Fruit fly (Drosophila melanogaster) whole organism, adult: Measurements from ENCODE around the gene CG14989.
A peak's percentile ranks its signal among the peaks of the same experiment; 100 is the strongest.

Source experiments
- CG11617 ChIP-seq: fragments of 200-800 bp; sonication (Bioruptor generic); optimal IDR thresholded peaks from 2 replicates; lab custom pipeline; 2017; ENCODE audit warnings: mild to moderate bottlenecking, missing biosample characterization, missing genetic modification reagents, missing genetic modification characterization
- CG12768 ChIP-seq: fragments of 200-800 bp; sonication (Bioruptor generic); optimal IDR thresholded peaks from 2 replicates; lab custom pipeline; 2017; ENCODE audit warnings: missing biosample characterization, missing genetic modification characterization, mild to moderate bottlenecking, moderate library complexity, missing genetic modification reagents
- CG14711 ChIP-seq: fragments of 200-800 bp; sonication (Bioruptor generic); optimal IDR thresholded peaks from 2 replicates; lab custom pipeline; 2018; ENCODE audit warnings: missing biosample characterization, mild to moderate bottlenecking, missing genetic modification characterization, moderate library complexity
- CG1620 ChIP-seq: fragments of 200-800 bp; sonication (Bioruptor generic); optimal IDR thresholded peaks from 2 replicates; lab custom pipeline; 2016; ENCODE audit warnings: missing biosample characterization, missing genetic modification characterization
- CG33017 ChIP-seq: fragments of 200-800 bp; sonication (Bioruptor generic); optimal IDR thresholded peaks from 2 replicates; lab custom pipeline; 2018; ENCODE audit warnings: missing biosample characterization, mild to moderate bottlenecking, missing genetic modification characterization, moderate library complexity
- CG5204 ChIP-seq: fragments of 200-800 bp; sonication (Bioruptor generic); optimal IDR thresholded peaks from 2 replicates; lab custom pipeline; 2016; ENCODE audit warnings: missing biosample characterization, missing genetic modification characterization
- CG7045 ChIP-seq: fragments of 200-800 bp; sonication (Bioruptor generic); optimal IDR thresholded peaks from 2 replicates; lab custom pipeline; 2017; ENCODE audit warnings: missing biosample characterization, mild to moderate bottlenecking, missing genetic modification characterization
- CG7101 ChIP-seq: fragments of 200-800 bp; sonication (Bioruptor generic); optimal IDR thresholded peaks from 2 replicates; lab custom pipeline; 2018; ENCODE audit warnings: missing biosample characterization, mild to moderate bottlenecking, missing genetic modification characterization, moderate library complexity
- Clk ChIP-seq: fragments of 200-800 bp; sonication (Bioruptor generic); optimal IDR thresholded peaks from 2 replicates; lab custom pipeline; 2017; ENCODE audit warnings: missing biosample characterization, missing genetic modification characterization
- Crg-1 ChIP-seq: fragments of 200-800 bp; sonication (Bioruptor generic); optimal IDR thresholded peaks from 2 replicates; lab custom pipeline; 2016; ENCODE audit warnings: missing biosample characterization, missing genetic modification characterization
- Hr96 ChIP-seq: fragments of 200-800 bp; sonication (Bioruptor generic); optimal IDR thresholded peaks from 2 replicates; lab custom pipeline; 2016; ENCODE audit warnings: missing biosample characterization, missing genetic modification characterization
- Mnt ChIP-seq: fragments of 200-800 bp; sonication (Bioruptor generic); optimal IDR thresholded peaks from 2 replicates; lab custom pipeline; 2016; ENCODE audit warnings: missing biosample characterization, mild to moderate bottlenecking, missing genetic modification characterization
- bab1 ChIP-seq: fragments of 200-800 bp; sonication (Bioruptor generic); optimal IDR thresholded peaks from 3 replicates; lab custom pipeline; 2019; ENCODE audit warnings: missing biosample characterization, mild to moderate bottlenecking, missing genetic modification characterization, moderate library complexity
- cic ChIP-seq: fragments of 200-800 bp; sonication (Bioruptor generic); optimal IDR thresholded peaks from 2 replicates; lab custom pipeline; 2017; ENCODE audit warnings: missing biosample characterization, mild to moderate bottlenecking, missing genetic modification characterization, moderate library complexity
- cnc ChIP-seq, 2 experiments: fragments of >200 bp; optimal IDR thresholded peaks; 2 replicates each; lab custom pipeline; 2017
- kay ChIP-seq: fragments of 200-800 bp; sonication (Bioruptor generic); peaks from one replicate; lab custom pipeline; 2016; ENCODE audit warnings: missing biosample characterization, missing genetic modification characterization, borderline replicate concordance
- ovo ChIP-seq: fragments of 200-800 bp; sonication (Bioruptor generic); optimal IDR thresholded peaks from 2 replicates; lab custom pipeline; 2016; ENCODE audit warnings: missing biosample characterization, missing genetic modification characterization
- pad ChIP-seq: fragments of 200-800 bp; sonication (Bioruptor generic); optimal IDR thresholded peaks from 3 replicates; lab custom pipeline; 2017; ENCODE audit warnings: missing biosample characterization, missing genetic modification characterization, mild to moderate bottlenecking, moderate library complexity, missing genetic modification reagents
- tj ChIP-seq: fragments of 200-800 bp; sonication (Bioruptor generic); optimal IDR thresholded peaks from 3 replicates; lab custom pipeline; 2017; ENCODE audit warnings: missing biosample characterization, mild to moderate bottlenecking, missing genetic modification characterization, moderate library complexity
- toe ChIP-seq: fragments of 200-800 bp; sonication (Bioruptor generic); optimal IDR thresholded peaks from 2 replicates; lab custom pipeline; 2016; ENCODE audit warnings: missing biosample characterization, missing genetic modification characterization

The CG14989 gene

DNA sequence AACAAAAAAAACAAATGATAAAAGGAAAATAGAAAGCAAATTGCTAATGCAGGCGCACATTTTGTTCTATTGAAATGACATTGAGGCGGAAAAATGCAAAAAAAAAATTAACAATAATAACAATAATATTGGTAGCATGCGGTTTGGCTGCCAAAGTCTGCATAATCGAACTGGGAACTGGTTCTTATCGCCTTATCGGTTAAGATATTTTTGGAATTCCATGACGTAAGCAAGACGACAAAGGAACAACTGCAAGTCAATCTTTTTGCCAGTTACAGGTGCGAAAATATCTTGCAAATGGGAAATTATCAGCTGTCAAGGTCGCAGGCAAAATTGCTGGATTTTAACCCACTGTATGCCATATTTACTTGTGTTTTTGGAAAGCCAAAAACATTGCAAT is 45.2 kb downstream of the CG14989 start:
- no peak for TF ChIP-seq Crg-1 (GFP tag; lab: Kevin White, UChicago)
- peak; percentile 22 for TF ChIP-seq CG12768

DNA sequence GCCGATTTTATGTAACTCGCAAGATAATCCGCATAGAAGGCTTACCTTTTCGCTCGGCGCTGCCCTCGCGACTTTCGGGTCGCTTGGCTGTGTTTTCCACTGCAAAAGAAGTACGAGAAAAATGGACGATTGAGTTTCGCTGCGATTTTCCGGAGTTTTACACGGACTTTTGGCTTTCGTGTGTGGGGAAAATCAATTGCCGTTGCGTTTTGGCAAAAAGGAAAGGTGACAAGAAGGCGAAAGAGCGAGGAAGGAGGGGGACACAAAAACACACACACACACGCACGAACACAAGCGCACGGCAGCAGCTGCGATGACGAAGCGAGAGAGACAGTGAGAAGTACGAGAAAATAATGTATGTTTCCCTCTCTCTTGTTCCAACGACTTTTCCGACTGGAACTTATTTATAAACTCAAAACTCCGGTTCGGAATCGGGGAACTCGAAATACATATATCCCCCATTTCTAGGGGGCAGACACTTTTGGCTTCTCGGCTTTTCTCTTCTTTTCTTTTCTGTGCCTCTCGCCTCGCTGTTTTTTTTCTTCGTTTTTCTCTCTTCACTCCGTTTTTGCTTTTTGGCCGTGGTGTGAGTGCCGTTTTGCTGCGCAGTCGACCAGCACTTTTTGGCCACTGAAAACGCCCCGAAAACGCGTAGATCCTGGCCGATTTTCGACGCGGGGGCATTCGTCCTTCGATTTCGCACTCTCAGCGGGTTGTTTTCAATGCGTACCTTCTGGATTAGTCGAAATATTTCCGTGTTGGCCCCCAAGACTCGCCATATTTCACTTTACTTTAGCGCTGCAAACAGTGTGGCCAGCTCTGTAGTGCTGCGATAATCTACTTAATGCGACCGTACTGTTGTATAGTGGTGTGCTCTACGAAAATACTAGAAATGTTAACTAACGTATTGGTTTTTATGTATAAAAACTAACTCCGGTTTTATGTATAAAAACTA is 46.6 kb downstream of the CG14989 start, which contains the start of gene ens:
ens (minus strand) TSS at position 827 of the 955 bp plus-strand sequence.
- TF ChIP-seq pad (GFP tag; lab: Kevin White, UChicago) (peak; percentile 68), CG5204 (GFP tag; lab: Kevin White, UChicago) (no peak), CG12768 (no peak), cic (peak; percentile 18), bab1 (peak; percentile 61), CG7101 (tag; lab: Kevin White, UChicago) (peak; percentile 17), CG1620 (no peak), Mnt (no peak), CG11617 (no peak), tj (GFP tag; lab: Kevin White, UChicago) (peak; percentile 15), CG7045 (GFP tag; lab: Kevin White, UChicago) (no peak)

DNA sequence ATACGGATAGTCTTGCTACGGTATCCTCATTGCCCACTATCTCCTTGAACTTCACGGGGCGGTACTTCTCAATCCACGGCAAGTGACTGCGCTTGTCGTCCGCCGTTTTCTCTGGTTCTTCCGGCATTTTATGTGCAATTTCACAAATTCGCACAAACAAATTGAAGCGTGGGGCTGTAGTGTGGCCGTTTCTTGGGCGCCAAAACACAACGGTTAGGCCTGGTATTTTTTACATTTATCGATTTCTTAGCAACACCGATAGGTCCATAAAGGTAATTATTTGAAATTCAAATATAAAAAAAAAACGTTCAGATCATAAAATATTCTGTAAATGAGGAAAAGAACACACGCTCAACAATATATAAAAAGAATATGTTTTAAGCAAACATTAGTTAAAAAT is 48.5 kb downstream of the CG14989 start, which contains the start of gene RfC4:
RfC4 (minus strand) TSS at position 182 of the 400 bp plus-strand sequence.
- TF ChIP-seq Hr96 (GFP tag; lab: Kevin White, UChicago) (no peak), tj (GFP tag; lab: Kevin White, UChicago) (no peak), cnc (optimal IDR thresholded peaks at IDR 0.05; lab: Kevin White, UChicago) (no peak), cic (no peak), CG14711 (no peak), CG12768 (no peak), CG33017 (no peak), Crg-1 (GFP tag; lab: Kevin White, UChicago) (no peak), bab1 (no peak), kay (GFP tag; lab: Kevin White, UChicago) (no peak), CG7101 (tag; lab: Kevin White, UChicago) (no peak), pad (GFP tag; lab: Kevin White, UChicago) (no peak), CG5204 (GFP tag; lab: Kevin White, UChicago) (no peak), CG7045 (GFP tag; lab: Kevin White, UChicago) (no peak), Clk (GFP tag; lab: Kevin White, UChicago) (no peak), Mnt (no peak)

DNA sequence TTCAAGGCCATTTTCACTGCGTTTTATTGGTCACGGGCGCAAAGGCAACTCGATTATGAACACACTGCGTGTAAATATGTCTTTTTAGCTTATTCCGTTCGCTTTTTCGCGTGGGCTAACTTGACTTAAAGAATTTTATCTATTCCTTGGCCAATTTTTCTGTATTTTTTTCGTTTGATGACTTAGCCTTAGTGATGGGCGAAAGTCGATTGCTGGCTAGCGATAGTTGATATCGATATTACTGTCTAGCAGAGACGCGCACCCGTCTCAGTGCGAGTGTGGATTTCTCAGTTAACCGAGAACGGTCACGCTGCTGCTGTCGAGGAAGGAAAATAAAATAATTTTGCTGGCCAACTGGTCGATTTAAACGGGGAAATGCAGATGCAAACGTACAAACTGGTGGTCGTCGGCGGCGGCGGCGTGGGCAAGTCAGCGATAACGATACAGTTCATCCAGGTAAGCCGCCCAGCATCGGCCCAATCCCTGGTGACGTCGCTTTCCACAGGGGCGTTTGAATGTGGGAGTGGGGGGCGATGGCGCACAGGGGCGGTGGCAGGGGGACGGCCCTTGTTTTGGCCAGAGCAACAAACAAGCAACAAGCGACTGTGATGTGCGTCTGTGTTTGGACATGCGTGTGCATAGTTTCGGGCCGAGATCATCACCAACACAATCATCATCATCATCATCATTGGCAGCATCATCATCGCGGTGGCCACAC is 51.6 kb downstream of the CG14989 start, which contains the start of the genes Rop and Ras64B:
Rop (minus strand) TSS at position 193 of the 718 bp plus-strand sequence.
Ras64B (plus strand) TSS at position 273 of the 718 bp plus-strand sequence.
- TF ChIP-seq kay (GFP tag; lab: Kevin White, UChicago) = no peak
- TF ChIP-seq Crg-1 (GFP tag; lab: Kevin White, UChicago) = no peak
- no peak for TF ChIP-seq cic
- TF ChIP-seq Mnt = peak; percentile 36
- no peak for TF ChIP-seq ovo (GFP tag; lab: Kevin White, UChicago)
- TF ChIP-seq pad (GFP tag; lab: Kevin White, UChicago) = no peak
- no peak for TF ChIP-seq cnc (optimal IDR thresholded peaks at IDR 0.05; lab: Kevin White, UChicago)
- TF ChIP-seq CG7101 (tag; lab: Kevin White, UChicago) = peak; percentile 21
- peak; percentile 12 for TF ChIP-seq CG14711
- TF ChIP-seq CG12768 = no peak
- TF ChIP-seq bab1 = peak; percentile 75
- TF ChIP-seq toe (GFP tag; lab: Kevin White, UChicago) = no peak
- no peak for TF ChIP-seq Hr96 (GFP tag; lab: Kevin White, UChicago)
- TF ChIP-seq CG33017 = peak; percentile 24
- TF ChIP-seq Clk (GFP tag; lab: Kevin White, UChicago) = no peak
- TF ChIP-seq CG11617 = peak; percentile 35
- no peak for TF ChIP-seq tj (GFP tag; lab: Kevin White, UChicago)
- TF ChIP-seq CG7045 (GFP tag; lab: Kevin White, UChicago) = no peak
- TF ChIP-seq CG5204 (GFP tag; lab: Kevin White, UChicago) = no peak
- TF ChIP-seq CG1620 = peak; percentile 54

DNA sequence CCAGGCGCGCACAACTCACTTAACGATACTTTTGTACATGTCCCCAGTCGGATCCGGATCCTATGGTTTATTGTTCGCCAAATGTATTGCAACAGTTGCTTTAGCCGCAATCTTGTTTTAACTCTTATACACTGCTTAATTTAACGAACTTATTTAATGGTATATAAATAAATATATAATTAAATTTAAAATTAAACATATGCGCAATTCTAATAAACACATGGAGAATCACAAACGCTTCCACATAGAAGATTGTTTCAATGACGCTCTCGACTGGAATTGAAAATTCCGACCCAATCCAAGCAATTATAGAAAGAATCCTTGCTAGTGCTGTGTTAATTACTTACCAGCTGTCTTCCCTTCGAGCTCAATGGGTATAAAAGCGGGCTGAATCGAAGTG is 53.8 kb downstream of the CG14989 start, which contains the start of gene Akh:
Akh (plus strand) TSS at position 301 of the 400 bp plus-strand sequence.
- TF ChIP-seq pad (GFP tag; lab: Kevin White, UChicago) = no peak

DNA sequence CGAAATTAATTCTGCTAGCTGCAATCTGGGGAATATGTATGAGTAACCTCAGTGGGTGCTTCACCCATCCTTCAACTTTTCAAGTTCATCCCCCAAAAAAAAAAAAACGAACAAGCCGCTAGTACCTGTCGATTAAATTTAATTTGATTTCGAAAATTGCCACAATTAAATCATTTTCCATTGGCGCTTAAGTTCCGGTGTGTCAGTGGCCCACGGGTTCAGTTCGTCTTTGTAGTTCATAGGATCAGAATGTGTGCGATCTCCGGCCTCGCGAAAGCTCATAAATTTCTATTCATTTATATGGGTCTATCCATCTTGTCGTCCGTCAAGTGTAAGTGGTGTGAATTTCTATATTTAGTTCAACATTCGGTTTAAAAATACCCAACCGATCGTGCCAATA is 54.7 kb downstream of the CG14989 start, which contains the start of gene CG32260:
CG32260 (plus strand) TSS at position 301 of the 400 bp plus-strand sequence.
- TF ChIP-seq cnc (optimal IDR thresholded peaks at IDR 0.05; lab: Kevin White, UChicago) = no peak
- no peak for TF ChIP-seq pad (GFP tag; lab: Kevin White, UChicago)
- TF ChIP-seq Clk (GFP tag; lab: Kevin White, UChicago) = no peak
- TF ChIP-seq CG33017 = no peak
- no peak for TF ChIP-seq Mnt
- TF ChIP-seq CG1620 = no peak
- no peak for TF ChIP-seq bab1
- TF ChIP-seq CG12768 = no peak
- TF ChIP-seq tj (GFP tag; lab: Kevin White, UChicago) = no peak
- no peak for TF ChIP-seq CG11617
- no peak for TF ChIP-seq Crg-1 (GFP tag; lab: Kevin White, UChicago)
- no peak for TF ChIP-seq CG7045 (GFP tag; lab: Kevin White, UChicago)
- TF ChIP-seq CG7101 (tag; lab: Kevin White, UChicago) = no peak
- TF ChIP-seq cic = no peak
- TF ChIP-seq CG14711 = no peak
- TF ChIP-seq toe (GFP tag; lab: Kevin White, UChicago) = no peak
- TF ChIP-seq kay (GFP tag; lab: Kevin White, UChicago) = no peak
- no peak for TF ChIP-seq CG5204 (GFP tag; lab: Kevin White, UChicago)
- no peak for TF ChIP-seq ovo (GFP tag; lab: Kevin White, UChicago)
